Worm (Caenorhabditis elegans): ENCODE measurements around the gene sra-10.

Gene sra-10

ce11 chrII:10859359-10859758 is 35.5 kb downstream of the sra-10 start:
- TF ChIP-seq ama-1 (optimal IDR thresholded peaks at IDR 0.05) = no peak
- no peak for TF ChIP-seq hlh-15 (tag; optimal IDR thresholded peaks at IDR 0.05)
- no peak for TF ChIP-seq unc-42 (tag; optimal IDR thresholded peaks at IDR 0.05)
- TF ChIP-seq T23F11.4 (GFP tag; optimal IDR thresholded peaks at IDR 0.05) = no peak
- TF ChIP-seq pros-1 (tag; optimal IDR thresholded peaks at IDR 0.05) = no peak
- TF ChIP-seq ceh-22 (tag; optimal IDR thresholded peaks at IDR 0.05) = no peak
- no peak for TF ChIP-seq ttx-3 (tag; optimal IDR thresholded peaks at IDR 0.05)
- TF ChIP-seq unc-55 (GFP tag; optimal IDR thresholded peaks at IDR 0.05) = no peak
- no peak for TF ChIP-seq elt-2 (tag; optimal IDR thresholded peaks at IDR 0.05)

ce11 chrII:10857077-10857476 is 37.8 kb downstream of the sra-10 start, which contains the start of gene M106.7:
TSS of gene M106.7 (minus strand) at chrII:10857177.
- TF ChIP-seq ceh-22 (tag; optimal IDR thresholded peaks at IDR 0.05) (no peak), ceh-45 (GFP tag; IDR thresholded peaks at IDR 0.05) (no peak), pha-4 (tag; optimal IDR thresholded peaks at IDR 0.05) (no peak)

ce11 chrII:10852880-10853279 is 42.0 kb downstream of the sra-10 start:
- TF ChIP-seq unc-42 (tag; optimal IDR thresholded peaks at IDR 0.05) = no peak
- TF ChIP-seq nhr-11 (tag; optimal IDR thresholded peaks at IDR 0.05) = no peak

ce11 chrII:10851110-10851509 is 43.8 kb downstream of the sra-10 start:
- TF ChIP-seq nhr-232 (tag; optimal IDR thresholded peaks at IDR 0.05) (no peak), ceh-18 (tag; optimal IDR thresholded peaks at IDR 0.05) (peak; percentile 54), nfya-1 (tag; optimal IDR thresholded peaks at IDR 0.05) (peak; percentile 41), unc-55 (GFP tag; optimal IDR thresholded peaks at IDR 0.05) (peak; percentile 100), hlh-30 (tag; optimal IDR thresholded peaks at IDR 0.05; ENCODE audit: insufficient read depth) (peak; percentile 68), npax-4 (tag; optimal IDR thresholded peaks at IDR 0.05) (no peak), odd-2 (tag; optimal IDR thresholded peaks at IDR 0.05) (no peak), ref-2 (tag; optimal IDR thresholded peaks at IDR 0.05) (peak; percentile 31), pha-4 (tag; optimal IDR thresholded peaks at IDR 0.05) (no peak)

ce11 chrII:10849903-10850302 is 45.0 kb downstream of the sra-10 start, which contains the start of gene M106.2:
TSS of gene M106.2 (minus strand) at chrII:10850003.
- TF ChIP-seq pros-1 (tag; optimal IDR thresholded peaks at IDR 0.05) = no peak
- TF ChIP-seq fkh-6 (tag; optimal IDR thresholded peaks at IDR 0.05) = no peak
- TF ChIP-seq tbx-7 (tag; optimal IDR thresholded peaks at IDR 0.05) = no peak

ce11 chrII:10847057-10847456 is 47.8 kb downstream of the sra-10 start:
- TF ChIP-seq fkh-10 (GFP tag; optimal IDR thresholded peaks at IDR 0.05) (no peak), che-1 (tag; optimal IDR thresholded peaks at IDR 0.05) (no peak), hlh-15 (tag; optimal IDR thresholded peaks at IDR 0.05) (no peak), C38D4.7 (GFP tag; optimal IDR thresholded peaks at IDR 0.05) (no peak), ceh-19 (GFP tag; optimal IDR thresholded peaks at IDR 0.05) (no peak), sox-2 (GFP tag; IDR thresholded peaks at IDR 0.05) (no peak), ama-1 (optimal IDR thresholded peaks at IDR 0.05) (no peak), ceh-6 (GFP tag; optimal IDR thresholded peaks at IDR 0.05) (no peak), gmeb-2 (tag; optimal IDR thresholded peaks at IDR 0.05) (no peak), ahr-1 (tag; optimal IDR thresholded peaks at IDR 0.05) (no peak), hlh-6 (tag; optimal IDR thresholded peaks at IDR 0.05) (no peak), npax-4 (tag; optimal IDR thresholded peaks at IDR 0.05) (no peak)

- TF ChIP-seq fax-1 (tag; optimal IDR thresholded peaks at IDR 0.05) = no peak
- no peak for TF ChIP-seq T23F11.4 (GFP tag; optimal IDR thresholded peaks at IDR 0.05)
- no peak for TF ChIP-seq hlh-15 (tag; optimal IDR thresholded peaks at IDR 0.05)
- TF ChIP-seq pros-1 (tag; optimal IDR thresholded peaks at IDR 0.05) = no peak
- TF ChIP-seq ceh-34 (tag; optimal IDR thresholded peaks at IDR 0.05) = no peak
- TF ChIP-seq ceh-45 (GFP tag; IDR thresholded peaks at IDR 0.05) = no peak
- no peak for TF ChIP-seq ztf-16 (tag; optimal IDR thresholded peaks at IDR 0.05)
- no peak for TF ChIP-seq ceh-24 (tag; optimal IDR thresholded peaks at IDR 0.05)
- no peak for TF ChIP-seq odd-2 (tag; optimal IDR thresholded peaks at IDR 0.05)
- TF ChIP-seq lim-6 (tag; optimal IDR thresholded peaks at IDR 0.05) = no peak
These were observed 51.4 kb downstream of the sra-10 start, which contains the start of gene M106.8 for ce11 chrII:10843527-10843926. TSS of gene M106.8 (minus strand) at chrII:10843627.
